Worm (Caenorhabditis elegans) whole organism, L2 larva: ENCODE results near the gene Y49E10.30.

Source experiments
- C34F6.9 ChIP-seq: fragments of 150-350 bp; optimal IDR thresholded peaks from 2 replicates; lab custom pipeline; 2014; ENCODE audit warnings: missing biosample characterization, missing genetic modification characterization
- F13H6.1 ChIP-seq: sonication (generic microtip); optimal IDR thresholded peaks from 2 replicates; lab custom pipeline; 2016; ENCODE audit warnings: missing genetic modification characterization, missing compliant biosample characterization
- ZK546.5 ChIP-seq: sonication (generic microtip); optimal IDR thresholded peaks from 2 replicates; lab custom pipeline; 2017; ENCODE audit warnings: missing biosample characterization, missing genetic modification characterization
- aly-2 ChIP-seq: fragments of 150-350 bp; optimal IDR thresholded peaks from 2 replicates; lab custom pipeline; 2014; ENCODE audit warnings: missing biosample characterization, missing genetic modification characterization
- ama-1 ChIP-seq: fragments of 150-350 bp; optimal IDR thresholded peaks from 2 replicates; lab custom pipeline; 2018; ENCODE audit warnings: inconsistent platforms
- ceh-16 ChIP-seq: fragments of 150-350 bp; optimal IDR thresholded peaks from 2 replicates; lab custom pipeline; 2014; ENCODE audit warnings: missing biosample characterization, missing genetic modification characterization
- ceh-82 ChIP-seq: fragments of 150-350 bp; optimal IDR thresholded peaks from 2 replicates; lab custom pipeline; 2014; ENCODE audit warnings: missing biosample characterization, missing genetic modification characterization
- crh-2 ChIP-seq: sonication (generic microtip); optimal IDR thresholded peaks from 2 replicates; lab custom pipeline; 2017; ENCODE audit warnings: missing biosample characterization, missing genetic modification characterization
- egl-27 ChIP-seq: sonication (generic microtip); optimal IDR thresholded peaks from 3 replicates; lab custom pipeline; 2017; ENCODE audit warnings: missing biosample characterization, missing genetic modification reagents, missing genetic modification characterization
- elt-1 ChIP-seq: fragments of 150-350 bp; optimal IDR thresholded peaks from 2 replicates; lab custom pipeline; 2014; ENCODE audit warnings: missing biosample characterization, missing genetic modification characterization
- fos-1 ChIP-seq: fragments of 150-350 bp; optimal IDR thresholded peaks from 2 replicates; lab custom pipeline; 2014; ENCODE audit warnings: missing biosample characterization, missing genetic modification characterization
- gmeb-1 ChIP-seq: fragments of 150-350 bp; optimal IDR thresholded peaks from 2 replicates; lab custom pipeline; 2014; ENCODE audit warnings: missing biosample characterization, missing genetic modification characterization
- lin-11 ChIP-seq: fragments of 150-350 bp; sonication (generic microtip); optimal IDR thresholded peaks from 2 replicates; lab custom pipeline; 2014; ENCODE audit warnings: missing biosample characterization, missing genetic modification characterization, inconsistent platforms, mixed read lengths
- lin-39 ChIP-seq: fragments of 150-350 bp; optimal IDR thresholded peaks from 2 replicates; lab custom pipeline; 2014; ENCODE audit warnings: missing biosample characterization, missing genetic modification reagents, missing genetic modification characterization
- lsy-2 ChIP-seq, 2 experiments: fragments of 150-350 bp in 1 of 2; sonication (generic microtip) in 1 of 2; optimal IDR thresholded peaks; 2 replicates each; lab custom pipeline; 2014 to 2017; ENCODE audit warnings: missing biosample characterization in 2 of 2, missing genetic modification characterization in 2 of 2
- mbf-1 ChIP-seq: sonication (generic microtip); optimal IDR thresholded peaks from 2 replicates; lab custom pipeline; 2017; ENCODE audit warnings: missing biosample characterization, missing genetic modification characterization
- nhr-10 ChIP-seq: sonication (generic microtip); optimal IDR thresholded peaks from 2 replicates; lab custom pipeline; 2017; ENCODE audit warnings: missing biosample characterization, missing genetic modification characterization
- nhr-11 ChIP-seq: fragments of 150-350 bp; optimal IDR thresholded peaks from 2 replicates; lab custom pipeline; 2014; ENCODE audit warnings: missing biosample characterization, missing genetic modification characterization
- nhr-129 ChIP-seq: fragments of 150-350 bp; optimal IDR thresholded peaks from 2 replicates; lab custom pipeline; 2014; ENCODE audit warnings: missing biosample characterization, missing genetic modification characterization
- nhr-21 ChIP-seq: fragments of 150-350 bp; optimal IDR thresholded peaks from 2 replicates; lab custom pipeline; 2014; ENCODE audit warnings: missing biosample characterization, missing genetic modification characterization
- nhr-23 ChIP-seq: fragments of 150-350 bp; optimal IDR thresholded peaks from 2 replicates; lab custom pipeline; 2014; ENCODE audit warnings: missing biosample characterization, missing genetic modification reagents, missing genetic modification characterization
- nhr-237 ChIP-seq: fragments of 150-350 bp; optimal IDR thresholded peaks from 2 replicates; lab custom pipeline; 2014; ENCODE audit warnings: missing biosample characterization, missing genetic modification characterization
- nhr-25 ChIP-seq: fragments of 150-350 bp; sonication (generic microtip); optimal IDR thresholded peaks from 3 replicates; lab custom pipeline; 2014; ENCODE audit warnings: missing biosample characterization, missing genetic modification characterization
- nhr-6 ChIP-seq: fragments of 150-350 bp; optimal IDR thresholded peaks from 2 replicates; lab custom pipeline; 2014; ENCODE audit warnings: missing biosample characterization, missing genetic modification characterization
- peb-1 ChIP-seq: fragments of 150-350 bp; optimal IDR thresholded peaks from 2 replicates; lab custom pipeline; 2014; ENCODE audit warnings: missing biosample characterization, missing genetic modification characterization
- sem-4 ChIP-seq: fragments of 150-350 bp; optimal IDR thresholded peaks from 2 replicates; lab custom pipeline; 2014; ENCODE audit warnings: missing biosample characterization, missing genetic modification reagents, missing genetic modification characterization
- skn-1 ChIP-seq: sonication (generic microtip); optimal IDR thresholded peaks from 2 replicates; lab custom pipeline; 2017; ENCODE audit warnings: missing biosample characterization, missing genetic modification characterization
- sma-3 ChIP-seq: sonication (generic microtip); optimal IDR thresholded peaks from 2 replicates; lab custom pipeline; 2016; ENCODE audit warnings: missing genetic modification reagents, missing genetic modification characterization, missing compliant biosample characterization
- snpc-4 ChIP-seq: fragments of 150-350 bp; optimal IDR thresholded peaks from 2 replicates; lab custom pipeline; 2014; ENCODE audit warnings: missing biosample characterization, missing genetic modification characterization
- unc-39 ChIP-seq: fragments of 150-350 bp; optimal IDR thresholded peaks from 2 replicates; lab custom pipeline; 2014; ENCODE audit warnings: missing biosample characterization, missing genetic modification characterization
- unc-55 ChIP-seq: fragments of 150-350 bp; sonication (generic microtip); optimal IDR thresholded peaks from 3 replicates; lab custom pipeline; 2014; ENCODE audit warnings: missing biosample characterization, missing genetic modification reagents, missing genetic modification characterization
- unc-62 ChIP-seq: fragments of 150-350 bp; optimal IDR thresholded peaks from 2 replicates; lab custom pipeline; 2014; ENCODE audit warnings: missing biosample characterization, missing genetic modification reagents, missing genetic modification characterization
- zag-1 ChIP-seq: fragments of 150-350 bp; optimal IDR thresholded peaks from 2 replicates; lab custom pipeline; 2014; ENCODE audit warnings: missing biosample characterization, missing genetic modification characterization
- ztf-1 ChIP-seq: fragments of 200-800 bp; sonication (Bioruptor generic); conservative IDR thresholded peaks from 2 replicates; pipeline ENCODE4 v1.3.6; 2022; ENCODE audit warnings: missing genetic modification characterization, missing compliant biosample characterization
- ztf-4 ChIP-seq: fragments of 150-350 bp; optimal IDR thresholded peaks from 2 replicates; lab custom pipeline; 2014; ENCODE audit warnings: missing biosample characterization, missing genetic modification characterization

Gene Y49E10.30

DNA sequence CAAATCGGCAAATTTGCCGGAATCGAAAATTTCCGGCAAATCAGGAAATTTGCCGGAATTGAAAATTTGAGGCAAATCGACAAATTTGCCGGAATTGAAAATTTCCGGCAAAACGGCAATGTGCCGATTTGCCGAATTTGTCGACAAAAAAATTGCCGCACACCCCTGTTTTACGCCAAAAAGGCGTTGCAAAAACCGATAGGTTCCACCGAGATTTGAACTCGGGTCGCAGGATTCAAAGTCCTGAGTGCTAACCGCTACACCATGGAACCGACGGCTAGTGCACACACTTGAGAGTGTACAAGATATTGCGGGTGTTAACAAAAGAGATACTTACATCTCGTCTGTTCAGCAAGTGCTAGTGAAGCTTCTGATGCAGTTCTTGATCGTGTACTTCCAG lies 13.0 kb downstream of the Y49E10.30 start:
- TF ChIP-seq unc-55 (peak; percentile 6), nhr-6 (tag; lab: Kevin White, UChicago) (no peak), sma-3 (GFP tag; lab: Kevin White, UChicago) (peak; percentile 2), lsy-2 (tag; optimal IDR thresholded peaks at IDR 0.05; lab: Kevin White, UChicago) (peak in 1 of 2 experiments; percentile 12), nhr-129 (tag; lab: Kevin White, UChicago) (peak; percentile 59)
- TF ChIP-seq, all 48 proteins: peak for 4

DNA sequence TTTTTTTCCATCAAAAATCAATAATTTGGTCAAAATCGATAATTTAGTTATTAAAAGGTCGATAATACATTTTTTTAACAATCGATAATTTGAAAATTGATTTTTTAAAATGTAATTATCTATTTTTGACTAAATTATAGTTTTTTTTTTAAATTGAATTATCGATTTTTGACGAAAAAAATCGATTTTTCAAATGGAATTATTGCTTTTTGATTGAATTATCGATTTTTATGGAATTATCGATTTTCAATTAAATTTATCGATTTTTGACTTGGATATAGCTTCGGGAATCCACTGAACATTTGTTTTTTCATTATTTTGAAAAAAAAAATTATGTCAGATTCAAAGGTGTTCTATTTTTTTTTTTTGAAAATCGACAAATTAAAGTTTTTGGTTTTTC lies 23.6 kb downstream of the Y49E10.30 start:
- TF ChIP-seq nhr-21 (tag; lab: Kevin White, UChicago) (no peak), lin-39 (no peak), ZK546.5 (no peak), ama-1 (no peak), lin-11 (tag; lab: Kevin White, UChicago) (no peak), elt-1 (no peak), fos-1 (tag; lab: Kevin White, UChicago) (no peak), gmeb-1 (no peak), aly-2 (tag; lab: Kevin White, UChicago) (no peak), crh-2 (tag; lab: Kevin White, UChicago) (no peak), ztf-1 (no peak), F13H6.1 (tag; lab: Kevin White, UChicago) (no peak), zag-1 (tag; lab: Kevin White, UChicago) (no peak), skn-1 (no peak), ceh-82 (no peak), nhr-129 (tag; lab: Kevin White, UChicago) (no peak)

DNA sequence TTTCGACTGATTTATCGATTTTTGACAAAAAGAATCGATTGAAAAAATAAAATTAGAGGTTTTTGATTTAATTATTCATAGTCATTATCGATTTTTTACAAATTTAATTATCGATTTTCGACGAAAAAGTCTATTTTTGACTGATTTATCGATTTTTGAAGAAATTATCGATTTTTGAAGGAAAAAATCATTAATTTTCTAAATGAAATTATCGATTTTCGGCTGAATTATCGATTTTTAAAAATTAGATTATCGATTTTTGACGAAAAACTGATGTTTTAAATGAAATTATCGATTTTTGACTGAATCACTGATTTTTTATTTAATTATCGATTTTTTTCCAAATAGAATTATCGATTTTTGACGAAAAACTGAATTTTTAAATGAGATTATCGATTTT lies 24.4 kb downstream of the Y49E10.30 start:
- TF ChIP-seq ceh-16 (tag; lab: Kevin White, UChicago) (no peak), ZK546.5 (no peak), mbf-1 (tag; lab: Kevin White, UChicago) (no peak), sem-4 (tag; lab: Kevin White, UChicago) (no peak), F13H6.1 (tag; lab: Kevin White, UChicago) (no peak)
- TF ChIP-seq, all 48 proteins: peak for 0

DNA sequence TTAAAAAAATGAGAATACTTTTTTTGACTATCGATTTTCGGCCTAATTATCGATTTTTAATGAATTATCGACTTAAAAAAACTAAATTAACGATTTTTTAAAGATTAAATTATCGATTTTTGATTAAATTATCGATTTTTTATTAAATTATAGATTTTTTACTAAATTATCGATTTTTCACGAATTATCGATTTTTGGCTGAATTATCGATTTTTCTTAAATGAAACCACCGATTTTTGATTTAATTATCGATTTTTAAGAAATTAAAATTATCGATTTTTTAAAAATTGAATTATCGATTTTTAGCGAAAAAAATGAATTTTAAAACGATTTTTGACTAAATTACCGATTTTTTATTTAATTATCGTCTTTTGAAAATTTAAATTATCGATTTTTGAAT lies 25.0 kb downstream of the Y49E10.30 start:
- no peak for TF ChIP-seq lin-11 (tag; lab: Kevin White, UChicago)
- TF ChIP-seq nhr-11 (tag; lab: Kevin White, UChicago), result no peak
- no peak for TF ChIP-seq snpc-4 (tag; lab: Kevin White, UChicago)
- TF ChIP-seq nhr-10 (tag; lab: Kevin White, UChicago), result no peak
- TF ChIP-seq fos-1 (tag; lab: Kevin White, UChicago), result no peak
- TF ChIP-seq nhr-6 (tag; lab: Kevin White, UChicago), result no peak
- TF ChIP-seq sem-4 (tag; lab: Kevin White, UChicago), result no peak
- TF ChIP-seq ztf-4 (tag; lab: Kevin White, UChicago), result no peak
- no peak for TF ChIP-seq elt-1
- TF ChIP-seq nhr-25 (tag; lab: Kevin White, UChicago), result no peak
- TF ChIP-seq nhr-129 (tag; lab: Kevin White, UChicago), result no peak
- no peak for TF ChIP-seq nhr-237 (tag; lab: Kevin White, UChicago)
- no peak for TF ChIP-seq C34F6.9
- TF ChIP-seq unc-39 (tag; lab: Kevin White, UChicago), result no peak
- TF ChIP-seq nhr-23, result no peak

DNA sequence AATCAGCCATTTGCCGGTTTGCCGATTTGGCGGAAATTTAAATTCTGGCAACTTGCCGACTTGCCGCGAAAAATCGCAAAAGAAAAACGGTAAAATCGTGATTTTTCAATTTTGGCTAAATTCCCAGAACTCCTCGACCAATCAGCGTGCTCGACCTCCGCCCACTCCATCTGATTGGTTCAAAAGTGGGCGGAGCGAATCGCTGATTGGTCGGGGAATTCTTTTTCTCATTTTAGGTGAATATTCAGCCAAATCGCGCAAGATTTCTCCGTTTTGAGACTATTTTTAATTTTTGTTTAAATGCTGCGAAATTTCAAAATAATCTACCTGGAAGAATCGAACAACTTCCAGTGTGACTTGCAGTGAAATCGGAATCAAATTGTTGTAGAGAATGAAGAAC lies 27.8 kb downstream of the Y49E10.30 start:
- no peak for TF ChIP-seq unc-62 (GFP tag; lab: Kevin White, UChicago)
- no peak for TF ChIP-seq lsy-2 (tag; optimal IDR thresholded peaks at IDR 0.05; lab: Kevin White, UChicago)
- TF ChIP-seq ama-1, result no peak
- no peak for TF ChIP-seq crh-2 (tag; lab: Kevin White, UChicago)
- TF ChIP-seq snpc-4 (tag; lab: Kevin White, UChicago), result no peak
- TF ChIP-seq egl-27 (tag; lab: Kevin White, UChicago), result no peak
- no peak for TF ChIP-seq nhr-25 (tag; lab: Kevin White, UChicago)
- TF ChIP-seq nhr-21 (tag; lab: Kevin White, UChicago), result no peak
- no peak for TF ChIP-seq ztf-1
- no peak for TF ChIP-seq ceh-16 (tag; lab: Kevin White, UChicago)
- TF ChIP-seq peb-1, result no peak
- TF ChIP-seq, all 48 proteins: peak for 0
